Worm (Caenorhabditis elegans): ENCODE data around the gene F36H5.4.
"Not testable (repeated sequence)": the region's sequence is repeated elsewhere in the genome, so short reads cannot be mapped to it uniquely, and the experiment has no call there.

The F36H5.4 gene

DNA sequence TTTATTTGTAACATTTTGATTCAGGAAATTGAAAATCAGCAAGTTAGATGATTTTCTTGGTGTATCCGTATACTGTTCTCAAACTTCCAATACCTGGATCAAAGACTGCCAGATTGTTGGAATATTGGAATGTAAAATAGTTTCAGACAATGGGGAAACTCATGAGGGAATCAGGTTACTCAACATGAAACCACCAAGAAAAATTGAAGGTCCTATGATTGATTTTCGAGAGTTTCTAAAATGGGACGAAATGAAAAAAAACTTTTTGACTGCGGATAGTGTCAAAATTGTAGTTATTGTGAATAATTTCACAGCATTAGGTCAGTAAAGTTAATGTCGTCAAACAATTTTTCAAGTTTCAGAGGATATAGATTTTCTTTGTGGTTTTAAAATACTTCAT lies 10.1 kb downstream of the F36H5.4 start, which contains the start of gene math-3:
Gene math-3, plus strand, starts transcription at position 301 of the 400 bp plus-strand sequence.
- no peak for TF ChIP-seq rbr-2 (tag; optimal IDR thresholded peaks at IDR 0.05)
- TF ChIP-seq unc-62 (GFP tag; optimal IDR thresholded peaks at IDR 0.05 in 1 of 2), result peak in 1 of 2 experiments; percentile 46
- TF ChIP-seq unc-62 (tag; optimal IDR thresholded peaks at IDR 0.05), result no peak
- TF ChIP-seq ztf-11 (tag; optimal IDR thresholded peaks at IDR 0.05), result no peak
- TF ChIP-seq lin-1 (GFP tag; IDR thresholded peaks at IDR 0.05), result no peak
- TF ChIP-seq snpc-4 (tag; optimal IDR thresholded peaks at IDR 0.05), result no peak
- TF ChIP-seq mep-1 (tag; optimal IDR thresholded peaks at IDR 0.05), result no peak
- no peak for TF ChIP-seq lin-38 (GFP tag; IDR thresholded peaks at IDR 0.05)

DNA sequence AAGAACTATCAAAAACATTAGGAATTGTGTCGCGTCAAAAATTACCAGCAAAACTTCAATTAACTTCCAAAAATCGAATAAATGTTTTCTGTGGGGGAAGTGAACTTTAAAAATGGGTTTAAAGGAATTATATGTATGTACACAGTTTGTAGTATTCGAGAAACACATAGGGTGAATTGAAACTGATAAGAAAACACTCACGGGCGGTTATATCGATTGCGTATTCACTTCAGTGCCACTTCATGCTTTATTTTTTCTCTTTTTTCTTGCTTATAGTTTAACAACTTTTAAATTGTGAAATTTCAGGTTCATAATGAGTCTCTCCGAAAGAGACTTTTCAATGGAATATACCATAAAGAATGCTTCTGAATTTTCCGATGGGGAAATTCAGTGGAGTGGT lies 13.6 kb downstream of the F36H5.4 start, which contains the start of gene F36H5.14:
Gene F36H5.14, plus strand, starts transcription at position 301 of the 400 bp plus-strand sequence.
- not testable (repeated sequence) for TF ChIP-seq snpc-1.2 (GFP tag; IDR thresholded peaks at IDR 0.05); attf-4 (tag; optimal IDR thresholded peaks at IDR 0.05); mdt-29 (GFP tag; IDR thresholded peaks at IDR 0.05)

DNA sequence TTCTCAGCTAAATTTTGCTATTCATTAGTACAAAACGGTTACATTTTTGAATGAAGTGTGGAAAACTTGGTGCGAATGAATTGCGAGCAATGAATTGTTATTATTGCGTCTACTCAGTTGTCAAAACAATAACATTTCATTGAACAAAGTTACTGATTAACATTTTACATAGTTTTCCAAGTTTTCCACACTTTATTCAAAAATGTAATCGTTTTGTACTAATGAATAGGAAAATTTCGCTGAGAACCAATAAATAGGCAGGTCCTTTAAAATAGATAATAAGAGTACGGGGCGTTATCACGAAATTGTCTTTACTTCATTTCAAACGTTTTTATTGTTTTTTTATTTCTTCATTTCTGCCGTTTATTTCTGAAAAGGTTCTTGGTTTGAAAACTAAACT lies 20.8 kb downstream of the F36H5.4 start, which contains the start of gene math-4:
Gene math-4, minus strand, starts transcription at position 101 of the 400 bp plus-strand sequence.
- no peak for TF ChIP-seq pqm-1 (tag; optimal IDR thresholded peaks at IDR 0.05)
- no peak for TF ChIP-seq T20F7.1 (GFP tag; optimal IDR thresholded peaks at IDR 0.05)
- TF ChIP-seq set-16 (GFP tag; IDR thresholded peaks at IDR 0.05), result no peak
- no peak for TF ChIP-seq F10B5.3 (tag; optimal IDR thresholded peaks at IDR 0.05)
- no peak for TF ChIP-seq nhr-77 (tag; optimal IDR thresholded peaks at IDR 0.05)
- TF ChIP-seq dmd-6 (GFP tag; IDR thresholded peaks at IDR 0.05), result no peak
- no peak for TF ChIP-seq skn-1 (tag; optimal IDR thresholded peaks at IDR 0.05)
- no peak for TF ChIP-seq nhr-25 (tag; optimal IDR thresholded peaks at IDR 0.05; ENCODE audit: borderline replicate concordance, insufficient read depth)
- no peak for TF ChIP-seq ceh-82 (tag; optimal IDR thresholded peaks at IDR 0.05)
- no peak for TF ChIP-seq lin-13 (GFP tag; optimal IDR thresholded peaks at IDR 0.05)
- TF ChIP-seq nhr-48 (tag; optimal IDR thresholded peaks at IDR 0.05), result no peak
- no peak for TF ChIP-seq pha-4 (GFP tag; IDR thresholded peaks at IDR 0.05)
- no peak for TF ChIP-seq pha-4 (tag; optimal IDR thresholded peaks at IDR 0.05)
- no peak for TF ChIP-seq spr-3 (GFP tag; optimal IDR thresholded peaks at IDR 0.05)
- no peak for TF ChIP-seq unc-39 (tag; optimal IDR thresholded peaks at IDR 0.05)
- no peak for TF ChIP-seq duxl-1 (tag; optimal IDR thresholded peaks at IDR 0.05; ENCODE audit: poor library complexity)
- TF ChIP-seq tra-1 (GFP tag; IDR thresholded peaks at IDR 0.05), result no peak

DNA sequence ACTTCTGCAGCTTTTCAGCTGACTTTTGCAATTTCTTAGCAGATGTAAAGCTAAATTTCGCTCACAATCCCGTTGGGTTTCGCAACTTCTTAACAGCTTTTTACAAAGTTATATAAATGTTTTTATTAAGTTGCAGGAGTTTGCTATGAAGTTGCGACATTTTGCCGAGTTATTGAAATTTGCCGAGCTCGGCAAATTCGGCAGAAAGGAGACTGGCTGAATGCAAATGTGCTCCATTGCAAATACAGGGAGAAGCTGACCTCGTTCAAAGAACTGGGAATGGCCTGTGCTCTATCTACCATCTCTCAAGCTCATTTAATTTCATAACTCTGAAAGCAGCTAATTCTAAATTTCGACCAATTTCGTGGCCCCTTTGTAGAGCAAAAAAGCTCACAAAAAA lies 23.1 kb downstream of the F36H5.4 start, which contains the start of gene C08F1.11:
Gene C08F1.11, minus strand, starts transcription at position 101 of the 400 bp plus-strand sequence.
- TF ChIP-seq mes-2 (tag; optimal IDR thresholded peaks at IDR 0.05; ENCODE audit: poor library complexity, severe bottlenecking), result no peak
- TF ChIP-seq Y105C5A.15 (GFP tag; IDR thresholded peaks at IDR 0.05), result no peak
- no peak for TF ChIP-seq D1046.2 (GFP tag; IDR thresholded peaks at IDR 0.05)
- no peak for TF ChIP-seq pha-4 (GFP tag; IDR thresholded peaks at IDR 0.05)
- no peak for TF ChIP-seq pha-4 (tag; optimal IDR thresholded peaks at IDR 0.05)
- TF ChIP-seq madf-5 (GFP tag; IDR thresholded peaks at IDR 0.05), result no peak
- no peak for TF ChIP-seq set-16 (GFP tag; IDR thresholded peaks at IDR 0.05)
- no peak for TF ChIP-seq F44E2.7 (GFP tag; IDR thresholded peaks at IDR 0.05)
- no peak for TF ChIP-seq nhr-77 (tag; optimal IDR thresholded peaks at IDR 0.05)
- no peak for TF ChIP-seq R02D3.7 (tag; optimal IDR thresholded peaks at IDR 0.05)
- TF ChIP-seq spr-3 (GFP tag; optimal IDR thresholded peaks at IDR 0.05), result no peak
- no peak for TF ChIP-seq skn-1 (tag; optimal IDR thresholded peaks at IDR 0.05)
- no peak for TF ChIP-seq F10B5.3 (tag; optimal IDR thresholded peaks at IDR 0.05)
- TF ChIP-seq Y5F2A.4 (GFP tag; optimal IDR thresholded peaks at IDR 0.05), result no peak
- no peak for TF ChIP-seq F26F4.8 (GFP tag; conservative IDR thresholded peaks at IDR 0.05)
- no peak for TF ChIP-seq daf-12 (tag; optimal IDR thresholded peaks at IDR 0.05)
- TF ChIP-seq dve-1 (tag; optimal IDR thresholded peaks at IDR 0.05; ENCODE audit: insufficient read depth), result no peak
- TF ChIP-seq zip-2 (tag; optimal IDR thresholded peaks at IDR 0.05), result no peak
- TF ChIP-seq aha-1 (tag), result no peak
- no peak for TF ChIP-seq lin-1 (GFP tag; IDR thresholded peaks at IDR 0.05)
- TF ChIP-seq daf-16 (GFP tag; optimal IDR thresholded peaks at IDR 0.05), result no peak
- TF ChIP-seq daf-16 (tag; optimal IDR thresholded peaks at IDR 0.05), result no peak

Data from whole organism, L4 larva.